Worm (Caenorhabditis elegans): ENCODE measurements around the gene rbm-34.

DNA sequence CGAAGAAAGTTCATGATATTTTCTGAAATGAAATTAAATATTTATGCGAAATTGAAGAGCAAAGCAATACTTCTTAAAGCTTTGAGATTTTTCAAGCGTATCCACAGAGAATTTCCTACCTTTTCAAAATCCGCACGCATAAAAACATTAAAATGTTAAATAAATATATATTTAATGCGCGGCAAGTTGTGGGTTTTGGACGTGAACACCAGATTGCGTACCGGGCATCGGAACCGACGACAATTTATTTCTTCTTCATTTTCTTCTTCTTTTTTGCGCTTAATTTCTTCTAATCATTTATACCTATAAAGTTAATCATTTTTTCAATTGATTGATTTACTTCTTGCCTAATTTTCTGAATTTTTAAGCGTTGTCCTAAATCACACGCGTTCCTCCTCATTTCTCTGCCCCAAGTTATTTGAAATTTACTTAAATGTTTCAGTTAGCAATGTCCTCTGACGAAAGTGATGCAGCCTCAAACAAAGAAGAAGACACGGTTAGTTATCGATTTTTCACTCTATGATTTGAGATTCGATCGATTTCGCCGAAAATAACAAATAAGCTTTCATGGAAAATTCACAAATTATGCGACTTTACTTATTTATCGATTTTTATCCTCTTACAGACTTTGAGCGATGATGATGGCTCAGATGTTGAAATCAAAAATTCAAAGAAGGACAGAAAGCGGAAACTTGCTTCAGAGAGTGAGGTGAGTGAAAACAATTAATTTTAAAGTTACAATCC is 34.0 kb upstream of the rbm-34 start, which contains the start of the genes bre-5 and spt-5:
- TF ChIP-seq fkh-10 (GFP tag; optimal IDR thresholded peaks at IDR 0.05): no peak
- TF ChIP-seq ref-2 (tag; optimal IDR thresholded peaks at IDR 0.05): no peak
- TF ChIP-seq ama-1 (optimal IDR thresholded peaks at IDR 0.05): no peak
- TF ChIP-seq C08G9.2 (tag; optimal IDR thresholded peaks at IDR 0.05): no peak
